Fruit fly (Drosophila melanogaster) whole organism, adult: ENCODE results near the gene CG41128.

Experiments used
- CG11617 ChIP-seq: fragments of 200-800 bp; sonication (Bioruptor generic); optimal IDR thresholded peaks from 2 replicates; lab custom pipeline; 2017; ENCODE audit warnings: mild to moderate bottlenecking, missing biosample characterization, missing genetic modification reagents, missing genetic modification characterization
- Crg-1 ChIP-seq: fragments of 200-800 bp; sonication (Bioruptor generic); optimal IDR thresholded peaks from 2 replicates; lab custom pipeline; 2016; ENCODE audit warnings: missing biosample characterization, missing genetic modification characterization
- cnc ChIP-seq, 2 experiments: fragments of >200 bp; optimal IDR thresholded peaks; 2 replicates each; lab custom pipeline; 2017

dm6 chr3R:3748563-3749156 is 1.5 kb upstream of the CG41128 start:
- TF ChIP-seq Crg-1 (GFP tag; lab: Kevin White, UChicago) (no peak), CG11617 (GFP tag; lab: Kevin White, UChicago) (no peak), cnc (optimal IDR thresholded peaks at IDR 0.05; lab: Kevin White, UChicago) (no peak)
